Worm (Caenorhabditis elegans): ENCODE data around the gene K03H1.12.

- TF ChIP-seq nhr-237 (tag; optimal IDR thresholded peaks at IDR 0.05) (no peak), unc-39 (tag; optimal IDR thresholded peaks at IDR 0.05) (no peak), unc-62 (GFP tag; optimal IDR thresholded peaks at IDR 0.05 in 1 of 2) (no peak), unc-62 (tag; optimal IDR thresholded peaks at IDR 0.05) (no peak), spr-1 (tag; optimal IDR thresholded peaks at IDR 0.05) (no peak)
These were observed 49.9 kb downstream of the K03H1.12 start for ce11 chrIII:9991324-9991723.

All from whole organism, L4 larva.